Worm (Caenorhabditis elegans): ENCODE data around the gene F14H8.5.

The F14H8.5 gene

DNA sequence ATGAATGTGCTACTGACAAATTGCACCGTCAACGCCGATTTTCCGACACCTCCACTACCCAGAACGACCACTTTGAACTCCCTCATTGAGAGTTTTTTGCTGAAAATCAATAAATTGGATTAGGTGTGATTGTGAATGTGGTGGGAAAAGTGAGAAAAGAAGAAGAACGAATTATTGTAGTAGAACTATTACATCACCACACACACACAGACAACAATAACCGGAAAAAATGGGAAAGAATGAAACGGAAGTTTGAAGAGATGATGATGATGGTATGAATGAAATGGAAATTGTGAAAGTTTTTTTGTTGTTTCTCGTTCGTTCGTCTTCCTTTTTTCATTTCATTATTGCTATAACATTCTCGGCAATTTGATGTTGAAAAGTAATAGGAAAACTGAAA lies 43.2 kb downstream of the F14H8.5 start, which contains the start of gene rap-2:
Gene rap-2 (minus strand): TSS at position 101 of the 400 bp plus-strand sequence.
- TF ChIP-seq nhr-28 (tag; optimal IDR thresholded peaks at IDR 0.05) (no peak), sptf-1 (tag; optimal IDR thresholded peaks at IDR 0.05) (no peak), ceh-39 (tag; optimal IDR thresholded peaks at IDR 0.05) (no peak), elt-1 (tag; optimal IDR thresholded peaks at IDR 0.05; ENCODE audit: borderline replicate concordance, insufficient read depth) (no peak), nhr-12 (tag; optimal IDR thresholded peaks at IDR 0.05) (no peak), blmp-1 (tag; optimal IDR thresholded peaks at IDR 0.05) (no peak), pha-4 (tag; optimal IDR thresholded peaks at IDR 0.05) (no peak), drap-1 (GFP tag; optimal IDR thresholded peaks at IDR 0.05) (no peak), cnd-1 (tag; optimal IDR thresholded peaks at IDR 0.05) (no peak), unc-39 (tag; optimal IDR thresholded peaks at IDR 0.05) (no peak), nhr-76 (tag; optimal IDR thresholded peaks at IDR 0.05) (no peak), mls-2 (tag; optimal IDR thresholded peaks at IDR 0.05) (no peak)

DNA sequence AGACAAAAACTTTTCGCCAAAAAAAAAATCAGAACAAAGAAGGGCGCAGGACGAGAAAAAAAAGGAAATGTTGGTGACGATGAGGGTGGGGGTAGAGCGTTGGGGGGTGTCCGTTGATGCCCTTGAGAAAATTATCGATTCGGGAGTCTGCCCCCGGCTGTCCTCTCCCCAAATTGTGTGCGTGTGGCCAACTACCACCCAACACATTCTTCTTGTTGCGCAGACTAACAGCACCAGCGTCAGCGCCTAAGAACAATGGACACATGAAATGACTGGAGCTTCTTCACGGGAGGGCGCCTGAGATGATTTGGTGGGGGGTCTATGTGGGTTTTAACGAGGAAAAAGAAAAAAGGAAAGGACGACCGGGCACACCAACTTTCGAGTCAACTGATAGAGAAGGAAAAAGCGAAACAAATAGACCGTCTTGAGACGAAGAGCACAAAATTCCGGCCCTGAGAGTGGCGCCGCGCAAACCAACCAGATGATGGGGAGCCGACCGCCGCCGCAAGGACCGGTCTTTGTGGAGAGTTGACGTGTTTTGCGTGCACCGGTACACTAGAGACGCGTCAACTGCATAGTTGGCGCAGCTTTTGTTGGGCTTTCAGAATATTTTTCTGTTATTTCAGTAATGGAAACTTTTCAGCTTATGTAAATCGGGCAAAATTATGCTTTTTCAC lies 44.4 kb downstream of the F14H8.5 start, which contains the start of gene C25D7.9:
Gene C25D7.9 (plus strand): TSS at position 68 of the 677 bp plus-strand sequence.
- no peak for TF ChIP-seq flh-1 (GFP tag; optimal IDR thresholded peaks at IDR 0.05)
- peak; percentile 77 for TF ChIP-seq nhr-2 (tag; optimal IDR thresholded peaks at IDR 0.05)
- TF ChIP-seq sptf-1 (tag; optimal IDR thresholded peaks at IDR 0.05): peak; percentile 24
- TF ChIP-seq mls-2 (tag; optimal IDR thresholded peaks at IDR 0.05): peak; percentile 51
- no peak for TF ChIP-seq cnd-1 (tag; optimal IDR thresholded peaks at IDR 0.05)
- TF ChIP-seq ceh-39 (tag; optimal IDR thresholded peaks at IDR 0.05): peak; percentile 20
- peak; percentile 55 for TF ChIP-seq drap-1 (GFP tag; optimal IDR thresholded peaks at IDR 0.05)
- TF ChIP-seq mep-1 (tag; optimal IDR thresholded peaks at IDR 0.05): peak; percentile 13
- TF ChIP-seq ces-1 (GFP tag; optimal IDR thresholded peaks at IDR 0.05): peak; percentile 8
- no peak for TF ChIP-seq nhr-12 (tag; optimal IDR thresholded peaks at IDR 0.05)

DNA sequence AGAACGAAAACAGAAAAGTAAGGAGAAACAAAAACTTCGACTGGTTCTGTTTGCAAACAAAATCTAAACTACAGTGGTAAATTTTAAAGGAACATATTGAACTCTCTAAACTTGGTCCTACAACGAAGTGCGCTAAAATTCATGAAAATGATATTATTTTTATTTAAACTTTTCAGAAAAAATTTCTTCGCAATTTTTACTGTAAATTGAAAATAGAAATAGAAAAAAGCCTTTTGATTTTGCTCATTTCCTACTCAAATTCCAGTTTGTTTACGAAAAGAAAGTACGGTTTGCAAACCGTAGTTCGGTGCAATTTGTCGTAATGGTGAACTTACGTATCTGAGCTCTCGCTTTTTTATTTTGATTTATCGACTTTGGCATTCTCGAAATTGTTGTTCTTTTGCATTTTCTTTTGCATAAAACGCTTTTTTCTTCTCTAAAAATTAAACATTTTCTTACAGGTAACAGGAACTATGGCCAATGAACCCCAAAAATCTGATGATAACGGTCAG lies 45.1 kb downstream of the F14H8.5 start, which contains the start of gene otub-1:
Gene otub-1 (plus strand): TSS at position 462 of the 512 bp plus-strand sequence.
- TF ChIP-seq hlh-1 (tag; optimal IDR thresholded peaks at IDR 0.05) (no peak), lin-32 (GFP tag; optimal IDR thresholded peaks at IDR 0.05) (no peak)

DNA sequence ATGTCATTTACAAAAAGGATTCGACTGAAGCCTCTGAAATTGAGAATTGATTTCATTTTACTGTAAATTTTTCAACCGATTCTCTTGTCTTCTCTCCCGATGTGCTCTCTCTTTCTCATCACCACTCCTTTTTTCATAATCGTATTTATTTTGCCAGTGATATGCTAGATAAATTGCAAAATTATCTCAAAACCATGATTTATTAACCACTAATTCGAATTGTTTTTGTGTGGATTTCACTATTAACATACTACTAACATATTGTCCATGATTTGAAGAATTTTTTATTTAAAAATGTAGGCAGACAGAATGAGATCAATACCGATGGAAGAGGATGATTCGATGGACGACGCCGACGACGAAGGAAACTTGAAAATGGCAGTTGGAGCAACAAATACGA lies 46.3 kb downstream of the F14H8.5 start, which contains the start of gene C25D7.10:
Gene C25D7.10 (plus strand): TSS at position 301 of the 400 bp plus-strand sequence.
- TF ChIP-seq ztf-11 (tag; optimal IDR thresholded peaks at IDR 0.05) (no peak), pha-4 (tag; optimal IDR thresholded peaks at IDR 0.05) (no peak)

DNA sequence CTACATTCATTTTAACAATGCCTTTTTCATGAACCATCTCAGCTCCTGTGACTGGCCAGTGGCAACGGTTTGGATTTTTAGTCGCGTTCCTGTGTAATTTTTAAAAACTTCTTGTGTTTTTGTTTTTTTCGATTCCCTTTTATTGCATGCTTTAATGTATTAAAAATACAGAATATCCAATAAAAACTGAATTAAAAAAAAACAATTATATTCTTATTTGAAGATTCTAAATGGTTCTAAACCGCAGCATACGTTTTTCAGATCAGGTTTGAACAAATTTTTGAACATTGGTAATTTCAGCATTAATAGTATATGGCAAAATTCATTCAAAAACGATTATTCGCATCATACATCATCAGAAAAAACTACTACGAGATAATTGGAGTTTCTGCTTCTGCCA lies 47.5 kb downstream of the F14H8.5 start, which contains the start of gene dnj-3:
Gene dnj-3 (plus strand): TSS at position 301 of the 400 bp plus-strand sequence.
- TF ChIP-seq mls-2 (tag; optimal IDR thresholded peaks at IDR 0.05): no peak
- no peak for TF ChIP-seq sem-2 (GFP tag; optimal IDR thresholded peaks at IDR 0.05)
- TF ChIP-seq sptf-1 (tag; optimal IDR thresholded peaks at IDR 0.05): no peak
- TF ChIP-seq ceh-43 (GFP tag; optimal IDR thresholded peaks at IDR 0.05): no peak
- TF ChIP-seq cnd-1 (tag; optimal IDR thresholded peaks at IDR 0.05): no peak
- no peak for TF ChIP-seq unc-39 (tag; optimal IDR thresholded peaks at IDR 0.05)
- no peak for TF ChIP-seq elt-3 (tag; optimal IDR thresholded peaks at IDR 0.05)
- no peak for TF ChIP-seq unc-62 (GFP tag; optimal IDR thresholded peaks at IDR 0.05)
- TF ChIP-seq nhr-237 (tag; optimal IDR thresholded peaks at IDR 0.05): no peak
- TF ChIP-seq elt-1 (tag; optimal IDR thresholded peaks at IDR 0.05; ENCODE audit: borderline replicate concordance, insufficient read depth): no peak
- no peak for TF ChIP-seq blmp-1 (tag; optimal IDR thresholded peaks at IDR 0.05)
- no peak for TF ChIP-seq mep-1 (tag; optimal IDR thresholded peaks at IDR 0.05)

- no peak for TF ChIP-seq elt-3 (tag; optimal IDR thresholded peaks at IDR 0.05)
- TF ChIP-seq ces-1 (GFP tag; optimal IDR thresholded peaks at IDR 0.05): peak; percentile 87
- TF ChIP-seq ceh-83 (GFP tag; optimal IDR thresholded peaks at IDR 0.05): no peak
- no peak for TF ChIP-seq drap-1 (GFP tag; optimal IDR thresholded peaks at IDR 0.05)
- no peak for TF ChIP-seq hlh-1 (tag; optimal IDR thresholded peaks at IDR 0.05)
- TF ChIP-seq lsy-2 (tag; optimal IDR thresholded peaks at IDR 0.05): peak; percentile 82
Observed at ce11 chrV:15069435-15069985, 48.7 kb downstream of the F14H8.5 start.
